Fruit fly (Drosophila melanogaster) whole organism, embryonic: ENCODE results near the gene CG13081.

Experiments
- B-H2 ChIP-seq: fragments of 200-800 bp; sonication (Bioruptor generic); optimal IDR thresholded peaks from 2 replicates; lab custom pipeline; 2018; ENCODE audit warnings: missing biosample characterization, mild to moderate bottlenecking, missing genetic modification characterization
- CG10274 ChIP-seq: fragments of 200-800 bp; sonication (Bioruptor generic); optimal IDR thresholded peaks from 3 replicates; lab custom pipeline; 2017; ENCODE audit warnings: missing biosample characterization, mild to moderate bottlenecking, missing genetic modification characterization
- CG10366 ChIP-seq: fragments of 200-800 bp; sonication (Bioruptor generic); IDR thresholded peaks from 2 replicates; pipeline ENCODE4 v1.3.6; 2022; ENCODE audit warnings: missing biosample characterization, missing genetic modification characterization
- CG10543 ChIP-seq: fragments of 200-800 bp; sonication (Bioruptor generic); optimal IDR thresholded peaks from 3 replicates; lab custom pipeline; 2017; ENCODE audit warnings: missing biosample characterization, mild to moderate bottlenecking, missing genetic modification characterization, moderate library complexity
- CG11085 ChIP-seq: fragments of 200-800 bp; sonication (Bioruptor generic); IDR thresholded peaks from 2 replicates; pipeline ENCODE4 v1.3.6; 2022; ENCODE audit warnings: missing biosample characterization, missing genetic modification characterization
- CG11093 ChIP-seq: fragments of 200-800 bp; sonication (Bioruptor generic); IDR thresholded peaks from 3 replicates; pipeline ENCODE4 v1.3.6; 2022; ENCODE audit warnings: missing biosample characterization, missing genetic modification characterization
- CG13296 ChIP-seq: fragments of 200-800 bp; sonication (Bioruptor generic); optimal IDR thresholded peaks from 3 replicates; lab custom pipeline; 2018; ENCODE audit warnings: missing biosample characterization, mild to moderate bottlenecking, missing genetic modification characterization
- CG13894 ChIP-seq: fragments of 200-800 bp; sonication (Bioruptor generic); optimal IDR thresholded peaks from 3 replicates; lab custom pipeline; 2018; ENCODE audit warnings: missing biosample characterization, mild to moderate bottlenecking, missing genetic modification characterization, moderate library complexity
- CG1529 ChIP-seq: fragments of 200-800 bp; sonication (Bioruptor generic); optimal IDR thresholded peaks from 3 replicates; lab custom pipeline; 2018; ENCODE audit warnings: missing biosample characterization, missing genetic modification characterization
- CG17186 ChIP-seq: fragments of 200-800 bp; sonication (Bioruptor generic); optimal IDR thresholded peaks from 3 replicates; lab custom pipeline; 2017; ENCODE audit warnings: missing biosample characterization, missing genetic modification reagents, missing genetic modification characterization
- CG17361 ChIP-seq: fragments of 200-800 bp; sonication (Bioruptor generic); IDR thresholded peaks from 3 replicates; pipeline ENCODE4 v1.3.6; 2022; ENCODE audit warnings: missing biosample characterization, missing genetic modification characterization
- CG18476 ChIP-seq: fragments of 200-800 bp; sonication (Bioruptor generic); optimal IDR thresholded peaks from 2 replicates; lab custom pipeline; 2016; ENCODE audit warnings: missing biosample characterization, mild to moderate bottlenecking, missing genetic modification characterization
- CG31224 ChIP-seq: fragments of 200-800 bp; sonication (Bioruptor generic); IDR thresholded peaks from 2 replicates; pipeline ENCODE4 v1.3.6; 2022; ENCODE audit warnings: missing biosample characterization, missing genetic modification characterization
- CG34376 ChIP-seq: fragments of 200-800 bp; sonication (Bioruptor generic); optimal IDR thresholded peaks from 2 replicates; lab custom pipeline; 2018; ENCODE audit warnings: missing biosample characterization, mild to moderate bottlenecking, missing genetic modification characterization
- CG7357 ChIP-seq: fragments of 200-800 bp; sonication (Bioruptor generic); IDR thresholded peaks from 3 replicates; pipeline ENCODE4 v1.3.6; 2022; ENCODE audit warnings: missing biosample characterization, missing genetic modification characterization
- CG7786 ChIP-seq: fragments of 200-800 bp; sonication (Bioruptor generic); optimal IDR thresholded peaks from 2 replicates; lab custom pipeline; 2016; ENCODE audit warnings: missing biosample characterization, missing genetic modification characterization
- CG9876 ChIP-seq: fragments of 200-800 bp; sonication (Bioruptor generic); optimal IDR thresholded peaks from 2 replicates; lab custom pipeline; 2016; ENCODE audit warnings: missing biosample characterization, missing genetic modification characterization
- Camta ChIP-seq: fragments of 200-800 bp; sonication (Bioruptor generic); optimal IDR thresholded peaks from 2 replicates; lab custom pipeline; 2016; ENCODE audit warnings: missing biosample characterization, missing genetic modification characterization
- Dek ChIP-seq: fragments of 200-800 bp; sonication (Bioruptor generic); optimal IDR thresholded peaks from 3 replicates; lab custom pipeline; 2019; ENCODE audit warnings: missing biosample characterization, mild to moderate bottlenecking, missing genetic modification characterization, moderate library complexity
- Fer1 ChIP-seq: fragments of 200-800 bp; sonication (Bioruptor generic); optimal IDR thresholded peaks from 2 replicates; lab custom pipeline; 2017; ENCODE audit warnings: missing biosample characterization, mild to moderate bottlenecking, missing genetic modification characterization
- HmgZ ChIP-seq: fragments of 200-800 bp; sonication (Bioruptor generic); optimal IDR thresholded peaks from 2 replicates; lab custom pipeline; 2018; ENCODE audit warnings: missing biosample characterization, mild to moderate bottlenecking, missing genetic modification characterization
- Lhr ChIP-seq: fragments of 200-800 bp; sonication (Bioruptor generic); optimal IDR thresholded peaks from 3 replicates; lab custom pipeline; 2017; ENCODE audit warnings: mild to moderate bottlenecking, missing biosample characterization, missing genetic modification reagents, missing genetic modification characterization
- MBD-R2 ChIP-seq: fragments of 200-800 bp; sonication (Bioruptor generic); IDR thresholded peaks from 2 replicates; pipeline ENCODE4 v1.3.6; 2022; ENCODE audit warnings: missing biosample characterization, missing genetic modification characterization
- Med ChIP-seq: fragments of 200-800 bp; sonication (Bioruptor generic); peaks from one replicate; lab custom pipeline; 2016; ENCODE audit warnings: missing biosample characterization, missing genetic modification characterization, mild to moderate bottlenecking, inconsistent platforms, moderate library complexity
- Oli ChIP-seq: fragments of 200-800 bp; sonication (Bioruptor generic); optimal IDR thresholded peaks from 2 replicates; lab custom pipeline; 2018; ENCODE audit warnings: missing biosample characterization, mild to moderate bottlenecking, missing genetic modification characterization, moderate library complexity
- Opbp ChIP-seq: fragments of 200-800 bp; sonication (Bioruptor generic); IDR thresholded peaks from 3 replicates; pipeline ENCODE4 v1.3.6; 2022; ENCODE audit warnings: missing biosample characterization, missing genetic modification characterization; ENCODE audit not compliant: partially characterized antibody
- Optix ChIP-seq: fragments of 200-800 bp; sonication (Bioruptor generic); IDR thresholded peaks from 3 replicates; pipeline ENCODE4 v1.3.6; 2022; ENCODE audit warnings: missing biosample characterization, missing genetic modification characterization
- YL-1 ChIP-seq: fragments of 200-800 bp; sonication (Bioruptor generic); optimal IDR thresholded peaks from 3 replicates; lab custom pipeline; 2017; ENCODE audit warnings: missing biosample characterization, mild to moderate bottlenecking, missing genetic modification characterization
- ac ChIP-seq: fragments of 200-800 bp; sonication (Bioruptor generic); optimal IDR thresholded peaks from 3 replicates; lab custom pipeline; 2017; ENCODE audit warnings: missing biosample characterization, mild to moderate bottlenecking, missing genetic modification characterization
- ara ChIP-seq: fragments of 200-800 bp; sonication (Bioruptor generic); IDR thresholded peaks from 2 replicates; pipeline ENCODE4 v1.3.6; 2022; ENCODE audit warnings: missing biosample characterization, missing genetic modification characterization
- disco-r ChIP-seq: fragments of 200-800 bp; sonication (Bioruptor generic); optimal IDR thresholded peaks from 2 replicates; lab custom pipeline; 2016; ENCODE audit warnings: missing biosample characterization, missing genetic modification characterization
- exex ChIP-seq: fragments of 200-800 bp; sonication (Bioruptor generic); optimal IDR thresholded peaks from 4 replicates; lab custom pipeline; 2018; ENCODE audit warnings: missing biosample characterization, mild to moderate bottlenecking, missing genetic modification characterization, moderate library complexity
- gcm ChIP-seq: fragments of 200-800 bp; sonication (Bioruptor generic); optimal IDR thresholded peaks from 2 replicates; lab custom pipeline; 2019; ENCODE audit warnings: missing biosample characterization, mild to moderate bottlenecking, missing genetic modification characterization, moderate library complexity
- her ChIP-seq: fragments of 200-800 bp; sonication (Bioruptor generic); optimal IDR thresholded peaks from 2 replicates; lab custom pipeline; 2016; ENCODE audit warnings: missing biosample characterization, missing genetic modification characterization
- hkb ChIP-seq, 2 experiments: fragments of 200-800 bp in 1 of 2; fragments of >200 bp in 1 of 2; sonication (Bioruptor generic) in 1 of 2; IDR thresholded peaks in 1 of 2; optimal IDR thresholded peaks in 1 of 2; 2 replicates each; pipeline versions ENCODE4 v1.3.6 to Lab custom; 2017 to 2022; ENCODE audit warnings: missing biosample characterization in 1 of 2, missing genetic modification characterization in 1 of 2
- ken ChIP-seq: fragments of 200-800 bp; sonication (Bioruptor generic); IDR thresholded peaks from 3 replicates; pipeline ENCODE4 v1.3.6; 2022; ENCODE audit warnings: missing biosample characterization, missing genetic modification characterization
- lab ChIP-seq: fragments of 200-800 bp; sonication (Bioruptor generic); optimal IDR thresholded peaks from 3 replicates; lab custom pipeline; 2017; ENCODE audit warnings: missing biosample characterization, missing genetic modification characterization, mild to moderate bottlenecking, moderate library complexity, missing genetic modification reagents
- lbe ChIP-seq: fragments of 200-800 bp; sonication (Bioruptor generic); optimal IDR thresholded peaks from 2 replicates; lab custom pipeline; 2016; ENCODE audit warnings: missing biosample characterization, mild to moderate bottlenecking, missing genetic modification characterization
- mirr ChIP-seq: fragments of 200-800 bp; sonication (Bioruptor generic); optimal IDR thresholded peaks from 3 replicates; lab custom pipeline; 2018; ENCODE audit warnings: missing biosample characterization, mild to moderate bottlenecking, missing genetic modification characterization
- pita ChIP-seq: fragments of 200-800 bp; sonication (Bioruptor generic); optimal IDR thresholded peaks from 2 replicates; lab custom pipeline; 2017; ENCODE audit warnings: missing biosample characterization, mild to moderate bottlenecking, missing genetic modification characterization
- rib ChIP-seq: fragments of 200-800 bp; sonication (Bioruptor generic); IDR thresholded peaks from 2 replicates; pipeline ENCODE4 v1.3.6; 2022; ENCODE audit warnings: missing biosample characterization, missing genetic modification characterization
- row ChIP-seq: fragments of 200-800 bp; sonication (Bioruptor generic); IDR thresholded peaks from 3 replicates; pipeline ENCODE4 v1.3.6; 2022; ENCODE audit warnings: missing biosample characterization, missing genetic modification characterization
- sd ChIP-seq: fragments of 200-800 bp; sonication (Bioruptor generic); optimal IDR thresholded peaks from 3 replicates; lab custom pipeline; 2018; ENCODE audit warnings: missing biosample characterization, mild to moderate bottlenecking, missing genetic modification characterization, moderate library complexity
- sim ChIP-seq: fragments of 200-800 bp; sonication (Bioruptor generic); IDR thresholded peaks from 2 replicates; pipeline ENCODE4 v1.3.6; 2022; ENCODE audit warnings: missing biosample characterization, missing genetic modification characterization
- slbo ChIP-seq: fragments of 200-800 bp; sonication (Bioruptor generic); IDR thresholded peaks from 2 replicates; pipeline ENCODE4 v1.3.6; 2022; ENCODE audit warnings: missing biosample characterization, missing genetic modification characterization
- sr ChIP-seq: fragments of 200-800 bp; sonication (Bioruptor generic); IDR thresholded peaks from 3 replicates; pipeline ENCODE4 v1.3.6; 2022; ENCODE audit warnings: missing biosample characterization, missing genetic modification characterization
- ssp ChIP-seq: fragments of 200-800 bp; sonication (Bioruptor generic); IDR thresholded peaks from 2 replicates; pipeline ENCODE4 v1.3.6; 2022; ENCODE audit warnings: missing biosample characterization, missing genetic modification characterization
- sug ChIP-seq: fragments of 200-800 bp; optimal IDR thresholded peaks from 2 replicates; lab custom pipeline; 2019; ENCODE audit warnings: missing biosample characterization, mild to moderate bottlenecking, missing genetic modification characterization, moderate library complexity
- tgo ChIP-seq: fragments of 200-800 bp; sonication (Bioruptor generic); IDR thresholded peaks from 3 replicates; pipeline ENCODE4 v1.3.6; 2022; ENCODE audit warnings: missing biosample characterization, missing genetic modification characterization
- tup ChIP-seq: fragments of 200-800 bp; sonication (Bioruptor generic); optimal IDR thresholded peaks from 2 replicates; lab custom pipeline; 2016; ENCODE audit warnings: missing biosample characterization, mild to moderate bottlenecking, missing genetic modification characterization, moderate library complexity

CG13081 gene

dm6 chr2L:19497983-19498382 is 42.4 kb upstream of the CG13081 start, which contains the start of gene Top3alpha (continued):
- TF ChIP-seq Opbp, result peak; percentile 75

dm6 chr2L:19506323-19506722 is 34.1 kb upstream of the CG13081 start:
- TF ChIP-seq CG17186 (GFP tag; lab: Kevin White, UChicago) (no peak), CG13894 (no peak), Oli (tag; lab: Kevin White, UChicago) (no peak), lab (GFP tag; lab: Kevin White, UChicago) (no peak), CG1529 (GFP tag; lab: Kevin White, UChicago) (no peak), gcm (no peak), CG17361 (GFP tag; lab: Robert Waterston, UW) (no peak), pita (GFP tag; lab: Kevin White, UChicago) (no peak), Lhr (GFP tag; lab: Kevin White, UChicago) (no peak), slbo (GFP tag; lab: Robert Waterston, UW) (no peak), HmgZ (peak; percentile 51), tup (no peak), CG10274 (GFP tag; lab: Kevin White, UChicago) (peak; percentile 97), CG9876 (GFP tag; lab: Kevin White, UChicago) (no peak), B-H2 (GFP tag; lab: Kevin White, UChicago) (no peak), disco-r (GFP tag; lab: Kevin White, UChicago) (no peak), MBD-R2 (GFP tag; lab: Robert Waterston, UW) (0 out of 2 replicates have a peak, but pooled peaks have one; percentile 15), CG7786 (GFP tag; lab: Kevin White, UChicago) (no peak), tgo (GFP tag; lab: Robert Waterston, UW) (no peak), ara (GFP tag; lab: Robert Waterston, UW) (no peak), CG18476 (GFP tag; lab: Kevin White, UChicago) (no peak), YL-1 (GFP tag; lab: Kevin White, UChicago) (no peak), ac (GFP tag; lab: Kevin White, UChicago) (no peak), CG34376 (GFP tag; lab: Kevin White, UChicago) (peak; percentile 47), rib (GFP tag; lab: Robert Waterston, UW) (no peak), sug (tag; lab: Kevin White, UChicago) (peak; percentile 20), CG7357 (GFP tag; lab: Robert Waterston, UW) (0 out of 3 replicates have a peak, but pooled peaks have one; percentile 18), CG10366 (GFP tag; lab: Robert Waterston, UW) (no peak), mirr (GFP tag; lab: Kevin White, UChicago) (peak; percentile 42), sd (tag; lab: Kevin White, UChicago) (peak; percentile 96), ken (GFP tag; lab: Robert Waterston, UW) (no peak), Dek (tag; lab: Kevin White, UChicago) (no peak), Optix (GFP tag; lab: Robert Waterston, UW) (no peak), CG10543 (peak; percentile 43), Camta (GFP tag; lab: Kevin White, UChicago) (no peak), sr (GFP tag; lab: Robert Waterston, UW) (no peak), CG13296 (no peak), CG31224 (GFP tag; lab: Robert Waterston, UW) (no peak), her (GFP tag; lab: Kevin White, UChicago) (no peak), CG11085 (GFP tag; lab: Robert Waterston, UW) (no peak), Med (GFP tag; lab: Kevin White, UChicago) (peak; percentile 8), CG11093 (GFP tag; lab: Robert Waterston, UW) (no peak), sim (GFP tag; lab: Robert Waterston, UW) (no peak), hkb (optimal IDR thresholded peaks at IDR 0.05; lab: Kevin White, UChicago) (no peak), hkb (GFP tag; IDR thresholded peaks at IDR 0.05; lab: Robert Waterston, UW) (no peak), lbe (no peak), exex (tag; lab: Kevin White, UChicago) (peak; percentile 70), Fer1 (GFP tag; lab: Kevin White, UChicago) (peak; percentile 23), ssp (GFP tag; lab: Robert Waterston, UW) (no peak), row (peak; percentile 35; the same call in 1 of the 3 replicates)
